Fruit fly (Drosophila melanogaster) whole organism: ENCODE data around the gene gammaTub37C.

ENCODE experiments used
- CG8478 ChIP-seq: fragments of >200 bp; optimal IDR thresholded peaks from 2 replicates; lab custom pipeline; 2018; ENCODE audit warnings: inconsistent platforms
- Dll ChIP-seq: fragments of >200 bp; optimal IDR thresholded peaks from 2 replicates; lab custom pipeline; 2017
- EcR ChIP-seq, 2 experiments: fragments of >200 bp; optimal IDR thresholded peaks; 2 replicates each; lab custom pipeline; 2017; ENCODE audit warnings: missing biosample characterization in 2 of 2, missing genetic modification characterization in 2 of 2, missing genetic modification reagents in 2 of 2
- pan ChIP-seq: fragments of >200 bp; optimal IDR thresholded peaks from 2 replicates; lab custom pipeline; 2017
- psq ChIP-seq: fragments of >200 bp; optimal IDR thresholded peaks from 2 replicates; lab custom pipeline; 2017
- usp ChIP-seq: fragments of >200 bp; optimal IDR thresholded peaks from 2 replicates; lab custom pipeline; 2017; ENCODE audit warnings: missing biosample characterization, missing genetic modification characterization, mixed read lengths

Gene gammaTub37C

DNA sequence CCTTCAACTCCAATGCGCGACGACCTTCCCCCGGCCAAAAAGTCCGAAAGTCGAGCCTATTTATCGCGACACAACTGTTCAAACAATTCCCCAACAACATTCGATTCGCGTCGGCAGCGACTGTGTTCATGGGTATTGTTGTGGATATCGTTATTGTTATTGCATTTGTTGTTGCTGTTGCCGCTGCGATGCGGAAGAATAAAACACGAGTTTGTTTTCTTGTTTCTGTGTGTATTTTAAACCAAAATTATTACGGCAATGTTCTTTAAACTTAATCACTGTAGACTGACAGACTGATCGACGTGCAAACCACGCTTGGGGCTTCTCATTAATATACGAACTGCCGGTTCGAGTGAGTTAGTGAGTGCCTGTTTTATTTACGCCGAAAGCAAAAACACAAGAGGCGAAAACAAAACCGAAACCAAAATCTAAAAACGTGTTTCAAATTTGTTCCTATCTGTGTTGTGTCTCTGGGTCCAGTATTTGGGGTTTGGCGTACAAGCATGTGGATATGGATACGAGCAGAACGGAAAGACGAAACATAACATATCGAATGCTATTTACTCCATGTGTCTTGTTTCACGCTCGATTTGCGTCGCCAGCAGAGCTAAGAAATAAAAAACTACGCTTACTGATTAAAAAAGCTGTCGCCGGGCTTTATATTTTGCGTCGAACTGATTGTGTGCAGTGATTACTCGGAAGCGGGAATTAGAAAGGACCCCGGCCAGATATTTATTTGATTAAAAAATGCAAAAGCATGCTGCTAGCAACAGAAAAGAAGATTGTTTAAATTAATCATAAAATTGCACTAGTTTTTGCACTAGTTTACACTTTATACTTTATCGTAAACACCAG is 25.7 kb downstream of the gammaTub37C start:
- TF ChIP-seq pan (lab: Kevin White, UChicago), result no peak
- TF ChIP-seq EcR (GFP tag; optimal IDR thresholded peaks at IDR 0.05; lab: Kevin White, UChicago), result no peak
- no peak for TF ChIP-seq CG8478
- no peak for TF ChIP-seq psq (lab: Kevin White, UChicago)
- TF ChIP-seq Dll, result no peak
- no peak for TF ChIP-seq usp (GFP tag; lab: Kevin White, UChicago)

DNA sequence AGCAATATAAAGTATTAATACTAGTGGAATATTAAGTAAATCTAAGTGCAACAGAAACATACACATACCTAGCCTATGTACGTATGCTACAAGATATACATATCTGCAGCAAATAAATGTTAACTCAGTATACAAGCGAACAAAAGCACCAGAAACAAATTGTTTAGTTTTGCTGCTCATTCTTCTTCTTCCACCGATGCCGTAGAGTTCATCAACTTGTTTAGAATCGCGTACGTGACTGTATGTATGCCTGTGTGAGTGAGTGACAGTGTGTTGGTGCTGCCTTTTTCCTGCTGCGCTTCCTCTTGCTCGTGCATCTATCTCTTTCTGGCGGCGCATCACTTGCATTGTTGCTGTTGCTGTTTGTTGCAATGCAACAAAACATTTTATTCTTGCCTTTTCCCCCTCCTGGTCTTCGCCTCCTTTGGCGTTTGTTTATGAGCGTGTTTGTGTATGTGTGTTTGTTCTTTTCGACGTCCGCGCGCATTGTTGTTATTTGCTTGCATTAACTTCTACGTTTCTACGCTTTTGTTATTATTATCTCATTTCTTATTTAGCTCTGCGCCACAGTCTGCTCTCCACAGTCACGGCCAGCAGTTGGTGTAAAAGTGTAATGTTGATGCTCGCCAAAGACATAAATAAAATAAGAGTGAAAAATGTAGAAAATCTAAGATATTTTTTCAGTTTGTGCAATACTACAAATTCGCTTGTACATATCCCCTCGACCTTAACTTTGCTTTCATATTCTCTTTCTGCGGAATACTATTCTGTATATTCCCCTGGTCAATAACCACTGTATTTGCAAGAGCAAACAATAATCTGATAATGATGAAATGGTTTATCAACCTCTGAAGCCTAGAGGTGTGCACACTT is 26.6 kb downstream of the gammaTub37C start:
- TF ChIP-seq EcR (GFP tag; optimal IDR thresholded peaks at IDR 0.05; lab: Kevin White, UChicago), result peak; percentile 48 to 86
- TF ChIP-seq CG8478, result no peak

DNA sequence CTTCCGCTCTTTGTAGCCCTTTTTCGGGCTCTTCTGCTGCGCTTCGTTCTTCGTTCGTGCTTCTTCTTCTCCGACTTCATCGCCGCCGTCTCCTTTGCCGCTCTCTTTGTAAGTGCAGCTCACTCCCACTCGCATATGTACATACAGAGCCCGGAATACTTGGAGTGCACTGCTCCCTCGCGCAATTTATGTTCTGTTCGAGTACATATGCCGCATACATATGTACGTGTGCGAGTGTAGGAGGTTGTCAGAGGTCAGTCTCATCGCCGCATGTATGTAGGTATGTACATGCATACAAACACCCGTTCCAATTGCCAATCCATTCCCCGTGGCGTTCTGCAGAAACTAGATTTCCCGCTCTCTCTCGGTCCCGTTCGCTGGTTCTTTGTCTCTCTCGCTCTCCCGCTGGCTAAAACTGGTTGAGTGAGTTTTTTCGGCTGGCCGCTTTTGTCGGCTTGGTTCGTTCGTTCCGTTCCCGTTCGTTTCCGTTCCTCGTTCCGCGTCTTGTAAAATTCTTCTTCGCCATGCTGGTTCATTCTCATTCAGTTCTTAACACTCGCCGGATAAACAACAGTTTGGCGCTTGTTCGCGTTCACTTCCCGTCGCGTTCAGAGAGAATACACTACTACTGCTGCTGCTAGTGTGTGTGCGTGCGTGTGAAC is 27.4 kb downstream of the gammaTub37C start:
- TF ChIP-seq EcR (GFP tag; optimal IDR thresholded peaks at IDR 0.05; lab: Kevin White, UChicago), result peak; percentile 32 to 86
- TF ChIP-seq Dll, result peak; percentile 82
- no peak for TF ChIP-seq psq (lab: Kevin White, UChicago)

DNA sequence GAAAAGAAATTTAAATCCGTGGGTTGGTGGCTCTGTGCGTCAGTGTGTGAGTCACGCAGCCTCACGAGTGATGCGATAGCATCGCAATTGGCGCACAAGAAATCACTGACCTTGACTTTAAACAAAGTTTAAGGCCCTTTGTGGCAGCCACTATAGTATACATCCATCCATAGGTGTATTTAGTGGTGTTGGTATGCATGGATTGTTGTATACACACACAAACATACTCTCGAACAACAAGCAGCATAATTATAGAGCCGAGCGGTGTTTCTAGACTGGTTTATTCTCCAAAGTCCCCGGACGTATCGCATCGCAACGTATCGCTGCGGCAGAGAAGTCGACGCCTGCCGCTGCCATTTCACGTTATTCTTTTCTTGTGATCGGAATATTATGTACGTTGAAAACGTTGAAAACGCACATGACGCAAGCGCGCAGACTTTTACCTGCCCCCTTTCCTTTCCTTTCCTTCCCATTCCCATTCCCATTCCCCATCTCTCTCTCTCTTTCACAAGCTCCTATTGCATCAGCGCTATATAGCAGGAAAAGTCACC is 28.7 kb downstream of the gammaTub37C start:
- TF ChIP-seq EcR (GFP tag; optimal IDR thresholded peaks at IDR 0.05; lab: Kevin White, UChicago) (peak in 1 of 2 experiments; percentile 81), psq (lab: Kevin White, UChicago) (no peak)

DNA sequence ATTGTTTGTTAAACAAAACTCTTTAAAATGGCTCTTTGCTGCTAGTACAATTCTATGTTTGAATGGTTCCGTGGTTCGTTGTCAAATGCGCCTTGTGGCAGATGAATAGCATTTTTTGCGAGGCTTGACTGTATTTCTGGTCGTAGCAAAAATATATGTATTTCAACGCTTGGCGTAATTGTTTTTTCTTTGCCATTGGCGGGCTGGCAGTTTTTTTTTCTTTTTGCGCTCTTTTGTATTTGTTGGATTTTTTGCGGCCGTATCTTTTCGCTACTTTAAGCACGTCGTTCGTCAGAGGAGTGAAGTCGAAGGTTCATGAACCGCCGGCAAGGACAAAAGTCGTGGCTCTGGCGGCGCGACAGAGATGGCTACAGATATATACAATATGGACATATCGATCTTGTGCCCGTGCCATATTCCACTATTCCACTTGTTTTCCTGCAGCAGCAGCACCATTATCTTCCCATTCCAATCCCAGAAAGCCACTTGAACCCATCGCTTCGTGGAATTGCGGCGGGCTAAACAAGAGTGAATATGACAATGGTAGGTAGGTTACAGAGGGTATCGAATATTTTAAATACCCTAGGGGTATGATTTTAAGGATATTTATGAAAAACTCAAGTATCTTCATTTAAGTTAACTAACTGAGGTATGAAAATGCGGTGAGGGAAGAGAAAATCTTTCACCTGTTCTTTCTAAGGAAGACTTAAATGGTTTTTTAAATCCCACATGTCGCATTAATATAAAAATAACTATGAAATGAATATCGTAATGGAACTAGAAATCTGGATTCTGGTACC is 29.4 kb downstream of the gammaTub37C start:
- TF ChIP-seq pan (lab: Kevin White, UChicago), result no peak
- peak in 1 of 2 experiments; percentile 67 for TF ChIP-seq EcR (GFP tag; optimal IDR thresholded peaks at IDR 0.05; lab: Kevin White, UChicago)

DNA sequence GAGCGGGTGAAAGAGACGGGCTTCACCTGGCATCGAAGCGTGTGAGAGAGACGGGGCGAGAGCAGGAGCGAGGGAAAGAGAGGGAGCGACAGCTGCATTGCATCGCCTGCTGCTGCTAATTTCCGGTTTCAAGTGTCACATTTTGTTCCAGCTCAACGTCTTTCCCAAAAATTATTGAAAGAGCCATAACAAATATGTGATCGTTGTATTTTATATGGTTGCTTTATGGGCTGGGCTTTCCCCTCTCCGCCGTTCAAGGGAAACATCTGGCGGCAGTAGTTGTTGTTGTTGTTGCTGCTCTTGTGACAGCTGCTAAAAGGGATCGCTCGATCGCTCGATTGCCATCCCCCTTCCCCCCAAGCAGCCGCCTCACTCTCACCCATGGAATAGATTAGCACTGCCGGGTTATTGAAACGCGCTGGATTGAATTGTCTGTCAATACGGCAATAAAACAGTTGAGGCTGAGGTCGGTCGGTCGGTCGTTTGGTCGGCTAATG is 30.6 kb downstream of the gammaTub37C start:
- no peak for TF ChIP-seq usp (GFP tag; lab: Kevin White, UChicago)
- peak in 1 of 2 experiments; percentile 52 for TF ChIP-seq EcR (GFP tag; optimal IDR thresholded peaks at IDR 0.05; lab: Kevin White, UChicago)
- TF ChIP-seq CG8478, result no peak
- no peak for TF ChIP-seq psq (lab: Kevin White, UChicago)

DNA sequence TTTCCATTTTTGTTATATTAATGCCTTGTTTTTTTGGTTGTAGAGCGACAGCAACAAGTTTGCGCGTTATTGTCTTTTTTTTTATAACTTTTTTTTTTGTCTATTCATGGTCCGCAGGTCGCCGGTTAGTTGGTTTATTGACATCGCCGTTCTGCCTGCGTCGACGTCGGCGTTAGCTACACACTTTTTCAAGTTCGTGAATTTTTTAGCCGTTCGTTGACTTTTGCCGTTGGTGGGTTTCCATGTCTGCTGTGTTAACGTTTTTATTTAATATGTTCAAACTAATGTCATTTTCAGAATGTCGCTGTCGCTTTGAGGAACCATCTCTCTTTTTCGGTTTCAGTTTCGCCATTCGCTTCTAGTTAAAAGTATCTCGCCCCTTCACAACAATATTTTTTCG is 38.9 kb downstream of the gammaTub37C start:
- TF ChIP-seq CG8478, result no peak
- no peak for TF ChIP-seq EcR (GFP tag; optimal IDR thresholded peaks at IDR 0.05; lab: Kevin White, UChicago)
- TF ChIP-seq psq (lab: Kevin White, UChicago), result no peak
- TF ChIP-seq usp (GFP tag; lab: Kevin White, UChicago), result no peak
- no peak for TF ChIP-seq pan (lab: Kevin White, UChicago)
- no peak for TF ChIP-seq Dll

DNA sequence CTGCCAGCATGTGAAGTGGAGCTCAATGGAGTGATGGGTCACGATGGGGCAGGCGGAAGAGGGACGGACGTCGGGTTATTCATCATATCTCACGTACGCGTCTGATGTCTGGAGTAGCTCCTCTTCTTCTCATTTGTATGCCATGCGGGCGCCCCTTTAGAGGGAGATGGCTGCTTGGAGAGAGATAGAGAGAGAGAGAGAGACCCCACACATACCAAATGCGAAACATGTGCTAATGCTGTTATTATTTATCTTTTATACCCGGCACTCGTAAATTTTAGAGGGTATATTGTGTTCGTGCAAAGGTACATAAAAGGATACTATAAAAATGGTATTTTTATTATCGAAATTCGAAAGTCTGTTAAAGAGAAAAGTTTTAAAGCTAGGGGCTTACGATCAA is 39.5 kb downstream of the gammaTub37C start:
- TF ChIP-seq pan (lab: Kevin White, UChicago) (no peak), psq (lab: Kevin White, UChicago) (no peak), CG8478 (no peak), usp (GFP tag; lab: Kevin White, UChicago) (no peak)

DNA sequence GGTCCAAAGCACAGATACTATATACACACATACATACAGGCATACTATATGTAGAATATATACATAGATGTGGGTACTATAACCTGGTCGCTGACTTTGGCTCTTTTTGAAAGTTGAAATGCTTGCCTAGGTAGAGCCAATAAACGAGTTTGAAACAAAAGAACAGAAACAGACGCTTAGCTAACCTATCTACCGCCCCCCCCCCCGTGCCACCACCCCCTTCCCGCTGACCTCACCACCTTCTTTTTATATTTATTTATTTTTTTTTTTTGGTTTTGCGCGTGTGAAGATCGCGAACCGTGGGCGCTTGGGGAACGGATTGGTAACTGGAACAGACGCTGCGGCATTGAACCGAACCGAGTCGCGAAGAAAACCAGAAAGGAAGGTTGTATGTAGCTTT is 41.4 kb downstream of the gammaTub37C start:
- TF ChIP-seq EcR (GFP tag; optimal IDR thresholded peaks at IDR 0.05; lab: Kevin White, UChicago), result no peak
- no peak for TF ChIP-seq psq (lab: Kevin White, UChicago)
- TF ChIP-seq usp (GFP tag; lab: Kevin White, UChicago), result no peak
- no peak for TF ChIP-seq pan (lab: Kevin White, UChicago)
- TF ChIP-seq CG8478, result no peak

DNA sequence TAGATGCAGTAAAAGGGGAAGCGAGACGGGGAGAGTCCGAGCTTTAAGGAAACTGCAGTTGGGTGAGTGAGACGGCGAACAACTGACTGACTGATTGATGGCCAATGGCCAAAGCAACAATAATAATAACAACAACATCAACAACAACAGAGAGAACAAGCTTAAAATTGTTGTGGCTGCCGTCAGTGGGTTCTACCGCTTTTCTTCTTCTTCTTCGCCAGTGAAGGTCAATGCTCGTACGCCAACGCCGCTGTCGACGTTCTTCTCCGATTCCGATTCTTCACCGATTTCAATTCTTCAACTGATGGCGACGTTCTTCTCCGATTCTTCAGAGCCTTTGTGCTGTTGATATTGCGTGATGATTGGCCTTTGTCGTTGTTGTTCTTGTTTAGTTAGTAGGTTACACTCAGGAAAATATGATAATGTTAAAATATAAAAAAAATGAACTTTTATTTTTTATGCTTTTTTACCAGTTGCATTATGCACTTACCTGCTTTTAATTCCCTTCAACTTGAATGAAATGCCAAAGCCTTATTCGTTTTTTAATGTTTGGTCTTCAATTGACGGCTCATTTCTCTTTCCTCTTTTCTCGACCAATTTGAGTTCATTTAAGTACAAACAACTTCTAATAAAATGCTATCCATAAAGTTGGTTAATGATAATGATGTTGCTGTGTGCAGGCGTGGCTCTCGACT is 43.2 kb downstream of the gammaTub37C start:
- TF ChIP-seq Dll, result no peak
- no peak for TF ChIP-seq psq (lab: Kevin White, UChicago)
- TF ChIP-seq EcR (GFP tag; optimal IDR thresholded peaks at IDR 0.05; lab: Kevin White, UChicago), result peak; percentile 85
- peak; percentile 31 for TF ChIP-seq CG8478
